Fruit fly (Drosophila melanogaster) whole organism, embryonic: Measurements from ENCODE around the gene CG10413.

Experiments used
- Ada2b ChIP-seq: fragments of 200-800 bp; sonication (Bioruptor generic); IDR thresholded peaks from 2 replicates; pipeline ENCODE4 v1.3.6; 2022; ENCODE audit warnings: missing biosample characterization, missing genetic modification characterization
- C15 ChIP-seq: fragments of 200-800 bp; sonication (Bioruptor generic); IDR thresholded peaks from 3 replicates; pipeline ENCODE4 v1.3.6; 2022; ENCODE audit warnings: missing biosample characterization, missing genetic modification characterization
- CG10209 ChIP-seq: fragments of 200-800 bp; sonication (Bioruptor generic); optimal IDR thresholded peaks from 3 replicates; lab custom pipeline; 2017; ENCODE audit warnings: missing biosample characterization, mild to moderate bottlenecking, missing genetic modification characterization, missing genetic modification reagents
- CG11456 ChIP-seq: fragments of 200-800 bp; sonication (Bioruptor generic); IDR thresholded peaks from 3 replicates; pipeline ENCODE4 v1.3.6; 2022; ENCODE audit warnings: missing biosample characterization, missing genetic modification characterization
- CG14014 ChIP-seq: fragments of 200-800 bp; sonication (Bioruptor generic); IDR thresholded peaks from 2 replicates; pipeline ENCODE4 v1.3.6; 2022; ENCODE audit warnings: missing biosample characterization, missing genetic modification characterization
- CG14710 ChIP-seq: fragments of 200-800 bp; sonication (Bioruptor generic); optimal IDR thresholded peaks from 3 replicates; lab custom pipeline; 2019; ENCODE audit warnings: missing biosample characterization, mild to moderate bottlenecking, missing genetic modification characterization, moderate library complexity
- CG15011 ChIP-seq: fragments of 200-800 bp; sonication (Bioruptor generic); optimal IDR thresholded peaks from 3 replicates; lab custom pipeline; 2018; ENCODE audit warnings: missing biosample characterization, mild to moderate bottlenecking, missing genetic modification characterization
- CG15269 ChIP-seq: fragments of 200-800 bp; sonication (Bioruptor generic); optimal IDR thresholded peaks from 2 replicates; lab custom pipeline; 2018; ENCODE audit warnings: missing biosample characterization, mild to moderate bottlenecking, missing genetic modification characterization, moderate library complexity
- CG15479 ChIP-seq: fragments of 200-800 bp; sonication (Bioruptor generic); optimal IDR thresholded peaks from 3 replicates; lab custom pipeline; 2019; ENCODE audit warnings: missing biosample characterization, mild to moderate bottlenecking, missing genetic modification characterization, moderate library complexity
- CG15601 ChIP-seq: fragments of 200-800 bp; sonication (Bioruptor generic); optimal IDR thresholded peaks from 3 replicates; lab custom pipeline; 2019; ENCODE audit warnings: missing biosample characterization, mild to moderate bottlenecking, missing genetic modification characterization, moderate library complexity
- CG15696 ChIP-seq: fragments of 200-800 bp; sonication (Bioruptor generic); optimal IDR thresholded peaks from 2 replicates; lab custom pipeline; 2019; ENCODE audit warnings: missing biosample characterization, mild to moderate bottlenecking, missing genetic modification characterization, moderate library complexity
- CG16779 ChIP-seq: fragments of 200-800 bp; sonication (Bioruptor generic); IDR thresholded peaks from 2 replicates; pipeline ENCODE4 v1.3.6; 2022; ENCODE audit warnings: missing biosample characterization, missing genetic modification characterization
- CG17568 ChIP-seq: fragments of 200-800 bp; sonication (Bioruptor generic); optimal IDR thresholded peaks from 2 replicates; lab custom pipeline; 2018; ENCODE audit warnings: missing biosample characterization, mild to moderate bottlenecking, missing genetic modification characterization, moderate library complexity
- CG17612 ChIP-seq: fragments of 200-800 bp; sonication (Bioruptor generic); IDR thresholded peaks from 2 replicates; pipeline ENCODE4 v1.3.6; 2022; ENCODE audit warnings: missing biosample characterization, missing genetic modification characterization
- CG18599 ChIP-seq: fragments of 200-800 bp; sonication (Bioruptor generic); optimal IDR thresholded peaks from 3 replicates; lab custom pipeline; 2017; ENCODE audit warnings: missing biosample characterization, missing genetic modification characterization, mild to moderate bottlenecking, moderate library complexity, missing genetic modification reagents
- CG32767 ChIP-seq: fragments of 200-800 bp; sonication (Bioruptor generic); IDR thresholded peaks from 2 replicates; pipeline ENCODE4 v1.3.6; 2022; ENCODE audit warnings: missing biosample characterization, missing genetic modification characterization
- CG4282 ChIP-seq: fragments of 200-800 bp; sonication (Bioruptor generic); optimal IDR thresholded peaks from 2 replicates; lab custom pipeline; 2016; ENCODE audit warnings: missing biosample characterization, missing genetic modification characterization
- CG4328 ChIP-seq: fragments of 200-800 bp; sonication (Bioruptor generic); optimal IDR thresholded peaks from 3 replicates; lab custom pipeline; 2017; ENCODE audit warnings: missing biosample characterization, missing genetic modification reagents, missing genetic modification characterization
- CG6254 ChIP-seq: fragments of 200-800 bp; sonication (Bioruptor generic); optimal IDR thresholded peaks from 3 replicates; lab custom pipeline; 2017; ENCODE audit warnings: mild to moderate bottlenecking, missing biosample characterization, missing genetic modification reagents, missing genetic modification characterization
- CG6272 ChIP-seq: fragments of 200-800 bp; sonication (Bioruptor generic); IDR thresholded peaks from 2 replicates; pipeline ENCODE4 v1.3.6; 2022; ENCODE audit warnings: missing biosample characterization, missing genetic modification characterization
- CG8478 ChIP-seq: fragments of >200 bp; optimal IDR thresholded peaks from 2 replicates; lab custom pipeline; 2018
- CTCF ChIP-seq: fragments of 200-800 bp; sonication (Bioruptor generic); optimal IDR thresholded peaks from 2 replicates; lab custom pipeline; 2017; ENCODE audit warnings: missing biosample characterization, mild to moderate bottlenecking, missing genetic modification characterization, moderate library complexity
- CoRest ChIP-seq: fragments of 200-800 bp; sonication (Bioruptor generic); optimal IDR thresholded peaks from 3 replicates; lab custom pipeline; 2018; ENCODE audit warnings: missing biosample characterization, mild to moderate bottlenecking, missing genetic modification characterization, moderate library complexity
- Fer1 ChIP-seq: fragments of 200-800 bp; sonication (Bioruptor generic); optimal IDR thresholded peaks from 2 replicates; lab custom pipeline; 2017; ENCODE audit warnings: missing biosample characterization, mild to moderate bottlenecking, missing genetic modification characterization
- Hey ChIP-seq: fragments of 200-800 bp; sonication (Bioruptor generic); optimal IDR thresholded peaks from 3 replicates; lab custom pipeline; 2018; ENCODE audit warnings: missing biosample characterization, mild to moderate bottlenecking, missing genetic modification characterization
- Hr78 ChIP-seq, 2 experiments: fragments of 200-800 bp in 1 of 2; fragments of >200 bp in 1 of 2; sonication (Bioruptor generic) in 1 of 2; optimal IDR thresholded peaks; 2 replicates each; lab custom pipeline; 2017 to 2019; ENCODE audit warnings: missing biosample characterization in 2 of 2, missing genetic modification characterization in 2 of 2, mild to moderate bottlenecking in 1 of 2, moderate library complexity in 1 of 2
- Meics ChIP-seq: fragments of 200-800 bp; sonication (Bioruptor generic); optimal IDR thresholded peaks from 2 replicates; lab custom pipeline; 2017; ENCODE audit warnings: missing biosample characterization, mild to moderate bottlenecking, missing genetic modification characterization
- Rfx ChIP-seq: fragments of 200-800 bp; sonication (Bioruptor generic); IDR thresholded peaks from 2 replicates; pipeline ENCODE4 v1.3.6; 2022; ENCODE audit warnings: missing biosample characterization, missing genetic modification characterization
- Sox100B ChIP-seq: fragments of 200-800 bp; sonication (Bioruptor generic); optimal IDR thresholded peaks from 3 replicates; lab custom pipeline; 2018; ENCODE audit warnings: missing biosample characterization, mild to moderate bottlenecking, missing genetic modification characterization
- ac ChIP-seq: fragments of 200-800 bp; sonication (Bioruptor generic); optimal IDR thresholded peaks from 3 replicates; lab custom pipeline; 2017; ENCODE audit warnings: missing biosample characterization, mild to moderate bottlenecking, missing genetic modification characterization
- az2 ChIP-seq: fragments of 200-800 bp; sonication (Bioruptor generic); optimal IDR thresholded peaks from 3 replicates; lab custom pipeline; 2016; ENCODE audit warnings: missing biosample characterization, missing genetic modification characterization
- caup ChIP-seq: fragments of 200-800 bp; sonication (Bioruptor generic); optimal IDR thresholded peaks from 3 replicates; lab custom pipeline; 2017; ENCODE audit warnings: missing biosample characterization, mild to moderate bottlenecking, missing genetic modification characterization, moderate library complexity; ENCODE audit not compliant: severe bottlenecking
- chinmo ChIP-seq: fragments of 200-800 bp; sonication (Bioruptor generic); IDR thresholded peaks from 4 replicates; pipeline ENCODE4 v1.3.6; 2022; ENCODE audit warnings: missing biosample characterization, missing genetic modification characterization; ENCODE audit not compliant: partially characterized antibody
- crc ChIP-seq: fragments of 200-800 bp; sonication (Bioruptor generic); optimal IDR thresholded peaks from 2 replicates; lab custom pipeline; 2016; ENCODE audit warnings: missing biosample characterization, missing genetic modification characterization
- cwo ChIP-seq: fragments of 200-800 bp; sonication (Bioruptor generic); optimal IDR thresholded peaks from 3 replicates; lab custom pipeline; 2017; ENCODE audit warnings: missing biosample characterization, missing genetic modification characterization, mild to moderate bottlenecking, moderate library complexity, missing genetic modification reagents
- gcm ChIP-seq: fragments of 200-800 bp; sonication (Bioruptor generic); optimal IDR thresholded peaks from 2 replicates; lab custom pipeline; 2019; ENCODE audit warnings: missing biosample characterization, mild to moderate bottlenecking, missing genetic modification characterization, moderate library complexity
- gro ChIP-seq: fragments of 200-800 bp; sonication (Bioruptor generic); optimal IDR thresholded peaks from 2 replicates; lab custom pipeline; 2016; ENCODE audit warnings: missing biosample characterization, missing genetic modification characterization
- ken ChIP-seq: fragments of 200-800 bp; sonication (Bioruptor generic); IDR thresholded peaks from 3 replicates; pipeline ENCODE4 v1.3.6; 2022; ENCODE audit warnings: missing biosample characterization, missing genetic modification characterization
- lab ChIP-seq: fragments of 200-800 bp; sonication (Bioruptor generic); optimal IDR thresholded peaks from 3 replicates; lab custom pipeline; 2017; ENCODE audit warnings: missing biosample characterization, missing genetic modification characterization, mild to moderate bottlenecking, moderate library complexity, missing genetic modification reagents
- nom ChIP-seq: fragments of 200-800 bp; sonication (Bioruptor generic); optimal IDR thresholded peaks from 2 replicates; lab custom pipeline; 2017; ENCODE audit warnings: missing biosample characterization, missing genetic modification characterization, mild to moderate bottlenecking, moderate library complexity, missing genetic modification reagents
- peb ChIP-seq: fragments of 200-800 bp; sonication (Bioruptor generic); IDR thresholded peaks from 2 replicates; pipeline ENCODE4 v1.3.6; 2022; ENCODE audit warnings: missing biosample characterization, missing genetic modification characterization
- pho ChIP-seq: fragments of 200-800 bp; sonication (Bioruptor generic); optimal IDR thresholded peaks from 2 replicates; lab custom pipeline; 2016; ENCODE audit warnings: missing biosample characterization, missing genetic modification characterization
- pita ChIP-seq: fragments of 200-800 bp; sonication (Bioruptor generic); optimal IDR thresholded peaks from 2 replicates; lab custom pipeline; 2017; ENCODE audit warnings: missing biosample characterization, mild to moderate bottlenecking, missing genetic modification characterization
- prd ChIP-seq, 3 experiments: fragments of >200 bp in 2 of 3; fragments of 200-800 bp in 1 of 3; sonication (Bioruptor generic) in 1 of 3; optimal IDR thresholded peaks in 2 of 3; IDR thresholded peaks in 1 of 3; 2 replicates in 2 of 3; 3 replicates in 1 of 3; pipeline versions ENCODE4 v1.3.6 to Lab custom; 2017 to 2022; ENCODE audit warnings: missing biosample characterization in 1 of 3, missing genetic modification characterization in 1 of 3
- scrt ChIP-seq: fragments of 200-800 bp; sonication (Bioruptor generic); optimal IDR thresholded peaks from 2 replicates; lab custom pipeline; 2018; ENCODE audit warnings: missing biosample characterization, mild to moderate bottlenecking, missing genetic modification characterization, moderate library complexity
- sna ChIP-seq: fragments of 200-800 bp; sonication (Bioruptor generic); IDR thresholded peaks from 2 replicates; pipeline ENCODE4 v1.3.6; 2022; ENCODE audit warnings: missing biosample characterization, missing genetic modification characterization; ENCODE audit not compliant: partially characterized antibody
- vvl ChIP-seq: fragments of 200-800 bp; sonication (Bioruptor generic); IDR thresholded peaks from 2 replicates; pipeline ENCODE4 v1.3.6; 2022; ENCODE audit warnings: missing biosample characterization, missing genetic modification characterization
- wek ChIP-seq: fragments of 200-800 bp; sonication (Bioruptor generic); optimal IDR thresholded peaks from 3 replicates; lab custom pipeline; 2018; ENCODE audit warnings: missing biosample characterization, mild to moderate bottlenecking, missing genetic modification characterization, moderate library complexity

CG10413 gene

dm6 chr2L:18625470-18625869 lies 20.4 kb upstream of the CG10413 start (continued):
- TF ChIP-seq vvl (GFP tag; lab: Robert Waterston, UW) (0 out of 2 replicates have a peak, but pooled peaks have one; percentile 4), chinmo (GFP tag; lab: Robert Waterston, UW) (0 out of 4 replicates have a peak, but pooled peaks have one; percentile 15), CG8478 (lab: Kevin White, UChicago) (no peak), Sox100B (GFP tag; lab: Kevin White, UChicago) (peak; percentile 27), crc (GFP tag; lab: Kevin White, UChicago) (peak; percentile 12), prd (optimal IDR thresholded peaks at IDR 0.05; lab: Kevin White, UChicago) (no peak), prd (GFP tag; IDR thresholded peaks at IDR 0.05; lab: Robert Waterston, UW) (no peak), gcm (GFP tag; lab: Kevin White, UChicago) (peak; percentile 6), CG15696 (tag; lab: Kevin White, UChicago) (peak; percentile 78), CG10209 (GFP tag; lab: Kevin White, UChicago) (peak; percentile 27), CG4328 (GFP tag; lab: Kevin White, UChicago) (no peak), wek (peak; percentile 50), ac (GFP tag; lab: Kevin White, UChicago) (peak; percentile 54), CG15601 (tag; lab: Kevin White, UChicago) (no peak), caup (GFP tag; lab: Kevin White, UChicago) (peak; percentile 51), CG6272 (GFP tag; lab: Robert Waterston, UW) (no peak), Hr78 (GFP tag; optimal IDR thresholded peaks at IDR 0.05; lab: Kevin White, UChicago) (peak in 1 of 2 experiments; percentile 87)

dm6 chr2L:18625009-18625408 lies 20.0 kb upstream of the CG10413 start:
- no peak for TF ChIP-seq CG17612 (GFP tag; lab: Robert Waterston, UW)
- no peak for TF ChIP-seq CG4282 (GFP tag; lab: Kevin White, UChicago)
- no peak for TF ChIP-seq Hey
- no peak for TF ChIP-seq CG32767 (GFP tag; lab: Robert Waterston, UW)
- no peak for TF ChIP-seq vvl (GFP tag; lab: Robert Waterston, UW)
- TF ChIP-seq pho (GFP tag; lab: Kevin White, UChicago): no peak
- no peak for TF ChIP-seq nom (GFP tag; lab: Kevin White, UChicago)
- no peak for TF ChIP-seq Rfx
- TF ChIP-seq CG15479 (GFP tag; lab: Kevin White, UChicago): no peak
- TF ChIP-seq sna (GFP tag; lab: Robert Waterston, UW): no peak
- TF ChIP-seq cwo (GFP tag; lab: Kevin White, UChicago): no peak
- TF ChIP-seq CG16779: no peak
- TF ChIP-seq scrt (GFP tag; lab: Kevin White, UChicago): no peak
- peak; percentile 48 for TF ChIP-seq Fer1 (GFP tag; lab: Kevin White, UChicago)
- no peak for TF ChIP-seq CG11456 (GFP tag; lab: Robert Waterston, UW)
- TF ChIP-seq CTCF (GFP tag; lab: Kevin White, UChicago): no peak
- TF ChIP-seq ken (GFP tag; lab: Robert Waterston, UW): no peak
- peak; percentile 11; the same call in 1 of the 2 replicates for TF ChIP-seq CG14014 (GFP tag; lab: Robert Waterston, UW)
- no peak for TF ChIP-seq peb (GFP tag; lab: Robert Waterston, UW)
- no peak for TF ChIP-seq pita (GFP tag; lab: Kevin White, UChicago)
- peak; percentile 37 for TF ChIP-seq lab
- no peak for TF ChIP-seq C15 (GFP tag; lab: Robert Waterston, UW)
- no peak for TF ChIP-seq CG14710 (tag; lab: Kevin White, UChicago)
- TF ChIP-seq chinmo (GFP tag; lab: Robert Waterston, UW): no peak
- TF ChIP-seq az2 (GFP tag; lab: Kevin White, UChicago): no peak
- peak; percentile 2 for TF ChIP-seq Meics (GFP tag; lab: Kevin White, UChicago)
- no peak for TF ChIP-seq CoRest (tag; lab: Kevin White, UChicago)
- TF ChIP-seq CG15011 (GFP tag; lab: Kevin White, UChicago): peak; percentile 5
- TF ChIP-seq gro (GFP tag; lab: Kevin White, UChicago): no peak
- TF ChIP-seq CG15269 (tag; lab: Kevin White, UChicago): no peak
- no peak for TF ChIP-seq CG6254
- TF ChIP-seq CG18599 (GFP tag; lab: Kevin White, UChicago): peak; percentile 60
- TF ChIP-seq Ada2b: no peak
- peak; percentile 2 for TF ChIP-seq CG17568 (GFP tag; lab: Kevin White, UChicago)
